Fruit fly (Drosophila melanogaster) whole organism, wandering third instar larva: ENCODE data around the gene CG11356.
A peak's percentile ranks its signal among the peaks of the same experiment; 100 is the strongest.

Experiments
- CG32264 ChIP-seq: fragments of 200-800 bp; sonication (Bioruptor generic); optimal IDR thresholded peaks from 2 replicates; lab custom pipeline; 2016; ENCODE audit warnings: missing biosample characterization, missing genetic modification characterization
- CrebA ChIP-seq: fragments of 200-800 bp; sonication (Bioruptor generic); optimal IDR thresholded peaks from 2 replicates; lab custom pipeline; 2016; ENCODE audit warnings: missing biosample characterization, mild to moderate bottlenecking, missing genetic modification characterization, borderline replicate concordance
- Hnf4 ChIP-seq: fragments of 200-800 bp; sonication (Bioruptor generic); optimal IDR thresholded peaks from 2 replicates; lab custom pipeline; 2016; ENCODE audit warnings: missing biosample characterization, mild to moderate bottlenecking, missing genetic modification characterization
- Sp1 ChIP-seq: fragments of 200-800 bp; sonication (Bioruptor generic); optimal IDR thresholded peaks from 3 replicates; lab custom pipeline; 2019; ENCODE audit warnings: missing biosample characterization, mild to moderate bottlenecking, missing genetic modification characterization, moderate library complexity
- ey ChIP-seq: fragments of 200-800 bp; sonication (Bioruptor generic); optimal IDR thresholded peaks from 2 replicates; lab custom pipeline; 2016; ENCODE audit warnings: missing biosample characterization, missing genetic modification characterization
- h ChIP-seq: fragments of 200-800 bp; sonication (Bioruptor generic); optimal IDR thresholded peaks from 3 replicates; lab custom pipeline; 2016; ENCODE audit warnings: missing biosample characterization, mild to moderate bottlenecking, missing genetic modification characterization
- jim ChIP-seq: fragments of 175-275, 200-325 bp; sonication (Bioruptor generic); optimal IDR thresholded peaks from 2 replicates; lab custom pipeline; 2016; ENCODE audit warnings: missing biosample characterization, mild to moderate bottlenecking, missing genetic modification characterization
- rgr ChIP-seq: fragments of 200-800 bp; sonication (Bioruptor generic); optimal IDR thresholded peaks from 3 replicates; lab custom pipeline; 2016; ENCODE audit warnings: missing biosample characterization, mild to moderate bottlenecking, missing genetic modification characterization
- sv ChIP-seq: fragments of 200-800 bp; sonication (Bioruptor generic); optimal IDR thresholded peaks from 3 replicates; lab custom pipeline; 2016; ENCODE audit warnings: missing biosample characterization, missing genetic modification characterization
- usp ChIP-seq: fragments of >200 bp; optimal IDR thresholded peaks from 2 replicates; lab custom pipeline; 2017; ENCODE audit warnings: missing biosample characterization, missing genetic modification characterization

dm6 chrX:12073637-12074036 lies 30.0 kb downstream of the CG11356 start:
- TF ChIP-seq rgr (GFP tag; lab: Kevin White, UChicago) (no peak), h (GFP tag; lab: Kevin White, UChicago) (no peak), jim (no peak), ey (GFP tag; lab: Kevin White, UChicago) (no peak), usp (no peak), CrebA (no peak), Sp1 (GFP tag; lab: Kevin White, UChicago) (peak; percentile 5), sv (GFP tag; lab: Kevin White, UChicago) (no peak), Hnf4 (GFP tag; lab: Kevin White, UChicago) (no peak), CG32264 (GFP tag; lab: Kevin White, UChicago) (no peak)
